Worm (Caenorhabditis elegans): ENCODE measurements around the gene srw-113.

srw-113 gene

ce11 chrV:15352376-15352775 is 19.4 kb downstream of the srw-113 start, which contains the start of gene srx-58:
srx-58 (plus strand) TSS chrV:15352676.
- TF ChIP-seq snpc-1.2 (GFP tag; IDR thresholded peaks at IDR 0.05): no peak
- TF ChIP-seq Y75B8A.6 (GFP tag; IDR thresholded peaks at IDR 0.05): no peak
- no peak for TF ChIP-seq dpl-1 (GFP tag; optimal IDR thresholded peaks at IDR 0.05)
- no peak for TF ChIP-seq hmg-1.1 (GFP tag; IDR thresholded peaks at IDR 0.05)
- TF ChIP-seq lin-1 (GFP tag; IDR thresholded peaks at IDR 0.05): no peak
- TF ChIP-seq ceh-62 (tag; optimal IDR thresholded peaks at IDR 0.05): no peak
- TF ChIP-seq set-16 (GFP tag; IDR thresholded peaks at IDR 0.05): no peak
- no peak for TF ChIP-seq mep-1 (tag; optimal IDR thresholded peaks at IDR 0.05)
- no peak for TF ChIP-seq F49E8.2 (tag; optimal IDR thresholded peaks at IDR 0.05; ENCODE audit: borderline replicate concordance)
- TF ChIP-seq Y105C5A.15 (GFP tag; IDR thresholded peaks at IDR 0.05): no peak
- no peak for TF ChIP-seq ctbp-1 (GFP tag; IDR thresholded peaks at IDR 0.05)
- TF ChIP-seq T20F7.1 (GFP tag; optimal IDR thresholded peaks at IDR 0.05): no peak
- no peak for TF ChIP-seq tra-1 (GFP tag; IDR thresholded peaks at IDR 0.05)
- TF ChIP-seq F26F4.8 (GFP tag; conservative IDR thresholded peaks at IDR 0.05): no peak
- no peak for TF ChIP-seq zip-2 (tag; optimal IDR thresholded peaks at IDR 0.05)
- no peak for TF ChIP-seq dmd-8 (GFP tag; IDR thresholded peaks at IDR 0.05)

- TF ChIP-seq hif-1 (tag; optimal IDR thresholded peaks at IDR 0.05) (peak in 1 of 2 experiments; percentile 58), dmd-6 (GFP tag; IDR thresholded peaks at IDR 0.05) (peak; percentile 99), unc-39 (tag; optimal IDR thresholded peaks at IDR 0.05) (no peak), fkh-10 (GFP tag; optimal IDR thresholded peaks at IDR 0.05) (no peak), unc-62 (GFP tag; optimal IDR thresholded peaks at IDR 0.05 in 1 of 2) (peak in 1 of 2 experiments; percentile 35), unc-62 (tag; optimal IDR thresholded peaks at IDR 0.05) (no peak), zfp-2 (tag; optimal IDR thresholded peaks at IDR 0.05) (no peak), tag-97 (GFP tag; IDR thresholded peaks at IDR 0.05) (no peak), nhr-25 (tag; optimal IDR thresholded peaks at IDR 0.05; ENCODE audit: borderline replicate concordance, insufficient read depth) (no peak), ztf-11 (tag; optimal IDR thresholded peaks at IDR 0.05) (no peak), snpc-1.2 (GFP tag; IDR thresholded peaks at IDR 0.05) (no peak), nhr-6 (tag; optimal IDR thresholded peaks at IDR 0.05) (peak; percentile 90), arid-1 (GFP tag; conservative IDR thresholded peaks at IDR 0.05) (no peak), madf-9 (GFP tag; conservative IDR thresholded peaks at IDR 0.05) (no peak), nhr-111 (GFP tag; optimal IDR thresholded peaks at IDR 0.05) (no peak), mdl-1 (tag; optimal IDR thresholded peaks at IDR 0.05) (peak in 1 of 2 experiments; percentile 77), aha-1 (tag) (no peak), ceh-62 (tag; optimal IDR thresholded peaks at IDR 0.05) (no peak), pqm-1 (tag; optimal IDR thresholded peaks at IDR 0.05) (peak; percentile 72), hlh-11 (tag; optimal IDR thresholded peaks at IDR 0.05) (peak; percentile 85), vab-7 (GFP tag; IDR thresholded peaks at IDR 0.05) (no peak), dve-1 (tag; optimal IDR thresholded peaks at IDR 0.05; ENCODE audit: insufficient read depth) (peak; percentile 95), nhr-77 (tag; optimal IDR thresholded peaks at IDR 0.05) (peak; percentile 86), daf-16 (GFP tag; optimal IDR thresholded peaks at IDR 0.05) (no peak), daf-16 (tag; optimal IDR thresholded peaks at IDR 0.05) (peak; percentile 96), Y75B8A.6 (GFP tag; IDR thresholded peaks at IDR 0.05) (no peak), T20F7.1 (GFP tag; optimal IDR thresholded peaks at IDR 0.05) (peak; percentile 68), attf-4 (tag; optimal IDR thresholded peaks at IDR 0.05) (no peak), ztf-7 (tag; optimal IDR thresholded peaks at IDR 0.05) (peak; percentile 77), nhr-102 (tag; optimal IDR thresholded peaks at IDR 0.05) (no peak), lin-29 (GFP tag; IDR thresholded peaks at IDR 0.05) (no peak), nhr-28 (tag; optimal IDR thresholded peaks at IDR 0.05) (peak; percentile 98), nhr-48 (tag; optimal IDR thresholded peaks at IDR 0.05) (peak; percentile 91), skn-1 (tag; optimal IDR thresholded peaks at IDR 0.05) (no peak)
Observed at ce11 chrV:15354648-15355047, 21.7 kb downstream of the srw-113 start, which contains the start of gene C29F3.7. C29F3.7 (plus strand) TSS chrV:15354901.
